Worm (Caenorhabditis elegans) whole organism, L4/young adult: ENCODE results near the gene let-767.

Experiments
- dao-5 ChIP-seq: sonication (generic microtip); optimal IDR thresholded peaks from 2 replicates; lab custom pipeline; 2016; ENCODE audit warnings: missing genotype, missing genetic modification characterization, moderate library complexity, missing compliant biosample characterization
- him-1 ChIP-seq: sonication (generic microtip); optimal IDR thresholded peaks from 2 replicates; lab custom pipeline; 2016; ENCODE audit warnings: missing genotype, missing genetic modification reagents, missing genetic modification characterization, missing compliant biosample characterization

- peak; percentile 74 for TF ChIP-seq him-1 (tag; lab: Kevin White, UChicago)
- no peak for TF ChIP-seq dao-5
These were observed 5.0 kb upstream of the let-767 start for ce11 chrIII:6344737-6345136.
